Worm (Caenorhabditis elegans): Measurements from ENCODE around the gene fbxa-77.

The fbxa-77 gene

DNA sequence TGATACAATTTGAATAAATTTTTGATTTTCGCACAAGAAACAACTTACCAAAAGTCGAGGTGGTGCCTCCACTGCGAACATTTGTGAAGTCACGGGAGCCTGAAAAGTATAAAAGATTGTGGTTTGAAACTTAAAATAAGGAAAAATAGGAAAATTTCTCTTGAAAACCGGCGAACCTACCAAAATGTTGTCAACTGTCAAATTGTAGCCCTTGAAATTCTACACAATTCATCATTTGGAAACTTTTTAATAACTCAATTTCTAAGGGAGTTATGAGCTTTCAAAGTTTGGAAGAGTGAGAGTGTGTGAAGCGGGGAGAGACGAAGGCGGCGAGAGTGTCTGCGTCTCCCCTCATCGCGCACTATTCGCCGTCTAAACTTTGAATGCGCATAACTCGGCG, 19.1 kb upstream of the fbxa-77 start, which contains the start of gene pes-4:
Gene pes-4, minus strand, starts transcription at position 101 of the 400 bp plus-strand sequence.
- TF ChIP-seq hlh-30 (tag; optimal IDR thresholded peaks at IDR 0.05; ENCODE audit: insufficient read depth) (no peak), fax-1 (tag; optimal IDR thresholded peaks at IDR 0.05) (no peak), sox-4 (tag; optimal IDR thresholded peaks at IDR 0.05) (no peak), nhr-11 (tag; optimal IDR thresholded peaks at IDR 0.05) (no peak), hlh-15 (tag; optimal IDR thresholded peaks at IDR 0.05) (no peak), ceh-48 (tag; optimal IDR thresholded peaks at IDR 0.05) (no peak), F13H6.1 (tag; optimal IDR thresholded peaks at IDR 0.05) (no peak), sox-2 (GFP tag; IDR thresholded peaks at IDR 0.05) (no peak), ceh-31 (tag; optimal IDR thresholded peaks at IDR 0.05) (no peak), eyg-1 (tag; optimal IDR thresholded peaks at IDR 0.05) (no peak), zip-5 (tag; optimal IDR thresholded peaks at IDR 0.05) (no peak), ceh-18 (tag; optimal IDR thresholded peaks at IDR 0.05) (no peak), lin-11 (tag; optimal IDR thresholded peaks at IDR 0.05) (no peak), unc-86 (tag; optimal IDR thresholded peaks at IDR 0.05) (no peak), nhr-232 (tag; optimal IDR thresholded peaks at IDR 0.05) (no peak), che-1 (tag; optimal IDR thresholded peaks at IDR 0.05) (no peak), ceh-34 (tag; optimal IDR thresholded peaks at IDR 0.05) (no peak), ttx-3 (tag; optimal IDR thresholded peaks at IDR 0.05) (no peak)

DNA sequence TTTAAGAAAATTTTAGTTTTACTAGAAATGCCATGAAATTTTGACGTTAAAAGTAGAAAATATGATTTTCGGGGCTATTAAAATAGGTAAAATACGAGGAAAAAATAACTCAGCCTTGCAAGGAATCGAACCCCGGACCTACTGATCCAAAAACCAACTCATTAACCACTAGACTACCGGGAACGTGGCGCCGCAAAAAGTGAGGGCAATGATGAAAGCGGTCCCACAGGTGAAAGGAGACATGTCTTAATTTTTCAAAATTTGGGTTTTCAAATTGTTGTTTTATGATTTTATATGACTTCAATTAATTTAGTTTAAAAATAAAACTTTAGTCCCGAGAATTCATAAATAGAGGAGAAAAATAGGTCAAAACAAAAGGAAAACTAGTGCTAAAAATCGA, 18.6 kb upstream of the fbxa-77 start:
- TF ChIP-seq npax-4 (tag; optimal IDR thresholded peaks at IDR 0.05), result no peak

- no peak for TF ChIP-seq pha-4 (tag; optimal IDR thresholded peaks at IDR 0.05)
- peak; percentile 22 for TF ChIP-seq unc-55 (GFP tag; optimal IDR thresholded peaks at IDR 0.05)
- no peak for TF ChIP-seq dmd-4 (tag; optimal IDR thresholded peaks at IDR 0.05; ENCODE audit: borderline replicate concordance)
- TF ChIP-seq K02D7.2 (tag; optimal IDR thresholded peaks at IDR 0.05), result no peak
Measured at ce11 chrIII:1231186-1231585, 18.1 kb upstream of the fbxa-77 start.

DNA sequence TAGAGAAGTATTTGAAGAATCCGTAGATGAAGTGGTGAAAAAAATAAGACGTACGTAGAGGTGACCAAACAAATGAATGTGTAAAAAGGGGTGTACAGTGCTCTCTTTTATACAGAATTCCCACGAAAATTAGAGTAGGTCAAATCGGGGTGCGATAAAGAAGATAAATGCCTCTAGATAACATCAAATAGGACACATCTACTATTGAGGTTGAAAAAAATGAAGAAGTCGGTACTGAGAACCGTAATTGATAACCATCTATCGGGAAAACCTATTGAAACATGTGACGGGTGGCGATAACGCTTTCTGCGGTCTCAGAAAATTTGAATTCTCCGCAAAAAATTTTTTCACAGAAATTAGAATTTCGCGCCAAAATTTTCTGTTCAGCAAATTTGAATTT, 10.6 kb upstream of the fbxa-77 start, which contains the start of gene fbxa-61:
Gene fbxa-61, plus strand, starts transcription at position 345 of the 400 bp plus-strand sequence.
- TF ChIP-seq ceh-18 (tag; optimal IDR thresholded peaks at IDR 0.05) (no peak), rnt-1 (tag; optimal IDR thresholded peaks at IDR 0.05) (peak; percentile 18)

DNA sequence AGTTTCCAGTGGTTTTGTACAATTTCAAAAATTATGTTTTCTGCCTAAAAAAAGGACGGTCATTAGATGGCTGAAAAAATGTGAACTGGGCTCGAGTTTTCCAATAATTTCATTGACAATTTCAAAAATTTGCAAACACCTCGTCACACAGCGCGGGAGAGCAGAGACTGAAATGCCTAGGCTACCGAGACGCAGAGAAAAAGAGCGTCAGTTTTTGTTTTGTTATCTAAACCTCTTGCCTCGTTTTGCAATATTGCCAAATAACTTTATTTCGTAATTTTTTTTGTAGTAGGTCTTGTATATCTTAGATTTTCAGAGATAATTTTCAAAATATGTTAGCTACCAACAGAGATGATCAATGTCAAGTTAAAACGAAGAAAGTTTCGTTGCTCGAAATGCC, 6.1 kb upstream of the fbxa-77 start, which contains the start of gene fbxa-63:
Gene fbxa-63, plus strand, starts transcription at position 310 of the 400 bp plus-strand sequence.
- TF ChIP-seq pqm-1 (tag; optimal IDR thresholded peaks at IDR 0.05) (no peak), nfya-1 (tag; optimal IDR thresholded peaks at IDR 0.05) (peak; percentile 30)

DNA sequence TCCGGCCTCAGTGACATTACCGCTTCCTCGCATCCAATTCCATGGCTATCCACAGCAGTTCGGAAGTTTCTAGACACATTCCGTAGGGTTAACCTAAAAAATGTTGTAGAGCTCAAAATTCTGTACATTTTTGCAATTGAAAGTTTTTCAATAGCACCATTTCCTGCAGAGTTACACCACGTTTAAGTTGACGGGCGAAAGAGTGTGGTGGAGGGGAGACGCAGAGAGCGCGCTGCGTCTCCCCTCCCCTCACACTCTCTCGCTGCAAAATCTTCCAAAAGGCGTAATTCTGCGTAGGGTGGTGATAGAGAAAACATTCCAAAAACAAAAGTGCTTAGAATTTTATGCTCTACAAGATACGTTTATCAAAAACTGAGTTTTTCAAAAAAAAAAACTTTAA, 940 bp upstream of the fbxa-77 start:
- no peak for TF ChIP-seq hlh-8 (tag; optimal IDR thresholded peaks at IDR 0.05)
- no peak for TF ChIP-seq ztf-16 (tag; optimal IDR thresholded peaks at IDR 0.05)
- TF ChIP-seq ceh-9 (tag; optimal IDR thresholded peaks at IDR 0.05), result no peak
- TF ChIP-seq hlh-30 (tag; optimal IDR thresholded peaks at IDR 0.05; ENCODE audit: insufficient read depth), result no peak
- no peak for TF ChIP-seq pha-2 (tag; optimal IDR thresholded peaks at IDR 0.05)
- no peak for TF ChIP-seq T23F11.4 (GFP tag; optimal IDR thresholded peaks at IDR 0.05)
- TF ChIP-seq pax-1 (tag; optimal IDR thresholded peaks at IDR 0.05), result no peak
- no peak for TF ChIP-seq sox-2 (GFP tag; IDR thresholded peaks at IDR 0.05)
- no peak for TF ChIP-seq pat-9 (tag; optimal IDR thresholded peaks at IDR 0.05)
- TF ChIP-seq ets-4 (tag; optimal IDR thresholded peaks at IDR 0.05), result no peak
- TF ChIP-seq pha-4 (tag; optimal IDR thresholded peaks at IDR 0.05), result no peak
- no peak for TF ChIP-seq K02D7.2 (tag; optimal IDR thresholded peaks at IDR 0.05)
- TF ChIP-seq F13H6.1 (tag; optimal IDR thresholded peaks at IDR 0.05), result no peak
- TF ChIP-seq tbx-7 (tag; optimal IDR thresholded peaks at IDR 0.05), result no peak
- no peak for TF ChIP-seq ceh-14 (tag; optimal IDR thresholded peaks at IDR 0.05)
- no peak for TF ChIP-seq elt-2 (tag; optimal IDR thresholded peaks at IDR 0.05)
- no peak for TF ChIP-seq dmd-4 (tag; optimal IDR thresholded peaks at IDR 0.05; ENCODE audit: borderline replicate concordance)
- TF ChIP-seq eyg-1 (tag; optimal IDR thresholded peaks at IDR 0.05), result no peak
- TF ChIP-seq gmeb-2 (tag; optimal IDR thresholded peaks at IDR 0.05), result no peak

Data from whole organism, late embryonic.